Worm (Caenorhabditis elegans) whole organism, late embryonic: Measurements from ENCODE around the gene rps-21.

Experiments
- C08G9.2 ChIP-seq: sonication (generic microtip); optimal IDR thresholded peaks from 2 replicates; lab custom pipeline; 2016; ENCODE audit warnings: mild to moderate bottlenecking, missing genetic modification characterization, moderate library complexity, missing compliant biosample characterization
- C38D4.7 ChIP-seq: fragments of 200-800 bp; sonication (Bioruptor generic); optimal IDR thresholded peaks from 2 replicates; lab custom pipeline; 2018; ENCODE audit warnings: mild to moderate bottlenecking, missing genetic modification characterization, moderate library complexity, missing compliant biosample characterization
- K02D7.2 ChIP-seq: sonication (generic microtip); optimal IDR thresholded peaks from 2 replicates; lab custom pipeline; 2017; ENCODE audit warnings: mild to moderate bottlenecking, missing genetic modification characterization, missing compliant biosample characterization
- K09A11.1 ChIP-seq: sonication (generic microtip); optimal IDR thresholded peaks from 2 replicates; lab custom pipeline; 2017; ENCODE audit warnings: antibody characterized with exemption, mild to moderate bottlenecking, missing genetic modification characterization, missing compliant biosample characterization; ENCODE audit not compliant: insufficient read depth
- T23F11.4 ChIP-seq: fragments of 200-800 bp; sonication (Bioruptor generic); optimal IDR thresholded peaks from 2 replicates; lab custom pipeline; 2018; ENCODE audit warnings: mild to moderate bottlenecking, missing genetic modification characterization, missing compliant biosample characterization
- ceh-14 ChIP-seq: sonication (generic microtip); optimal IDR thresholded peaks from 2 replicates; lab custom pipeline; 2016; ENCODE audit warnings: missing genotype, missing genetic modification characterization, missing compliant biosample characterization
- ceh-2 ChIP-seq: sonication (generic microtip); optimal IDR thresholded peaks from 2 replicates; lab custom pipeline; 2016; ENCODE audit warnings: missing genotype, missing genetic modification characterization, missing compliant biosample characterization
- ceh-22 ChIP-seq: sonication (generic microtip); optimal IDR thresholded peaks from 2 replicates; lab custom pipeline; 2017; ENCODE audit warnings: missing biosample characterization, missing genetic modification characterization
- ceh-24 ChIP-seq: sonication (generic microtip); optimal IDR thresholded peaks from 2 replicates; lab custom pipeline; 2016; ENCODE audit warnings: mild to moderate bottlenecking, missing genetic modification characterization, missing compliant biosample characterization
- ceh-30 ChIP-seq: fragments of 150-350 bp; optimal IDR thresholded peaks from 2 replicates; lab custom pipeline; 2014; ENCODE audit warnings: missing biosample characterization, missing genetic modification characterization
- ceh-45 ChIP-seq: fragments of 200-800 bp; sonication (Bioruptor generic); IDR thresholded peaks from 2 replicates; pipeline ENCODE4 v1.3.6; 2022; ENCODE audit warnings: missing genetic modification reagents, missing genetic modification characterization, missing compliant biosample characterization
- ceh-48 ChIP-seq: sonication (generic microtip); optimal IDR thresholded peaks from 2 replicates; lab custom pipeline; 2016; ENCODE audit warnings: missing genetic modification characterization, inconsistent platforms, missing compliant biosample characterization
- ceh-6 ChIP-seq: fragments of 200-800 bp; sonication (Bioruptor generic); optimal IDR thresholded peaks from 2 replicates; lab custom pipeline; 2018; ENCODE audit warnings: mild to moderate bottlenecking, missing genetic modification characterization, missing compliant biosample characterization
- che-1 ChIP-seq: sonication (generic microtip); optimal IDR thresholded peaks from 2 replicates; lab custom pipeline; 2016; ENCODE audit warnings: mild to moderate bottlenecking, missing genetic modification characterization, missing compliant biosample characterization
- elt-2 ChIP-seq: sonication (generic microtip); optimal IDR thresholded peaks from 2 replicates; lab custom pipeline; 2016; ENCODE audit warnings: missing genetic modification reagents, missing genetic modification characterization, missing compliant biosample characterization
- elt-4 ChIP-seq: sonication (generic microtip); optimal IDR thresholded peaks from 2 replicates; lab custom pipeline; 2016; ENCODE audit warnings: missing genetic modification characterization, missing compliant biosample characterization
- ets-4 ChIP-seq: sonication (generic microtip); optimal IDR thresholded peaks from 2 replicates; lab custom pipeline; 2016; ENCODE audit warnings: missing genetic modification characterization, missing compliant biosample characterization
- eyg-1 ChIP-seq: sonication (generic microtip); optimal IDR thresholded peaks from 2 replicates; lab custom pipeline; 2016; ENCODE audit warnings: missing genotype, missing genetic modification characterization, missing compliant biosample characterization
- fkh-10 ChIP-seq: fragments of 150-350 bp; optimal IDR thresholded peaks from 2 replicates; lab custom pipeline; 2014; ENCODE audit warnings: missing biosample characterization, missing genetic modification reagents, missing genetic modification characterization
- gmeb-2 ChIP-seq: sonication (generic microtip); optimal IDR thresholded peaks from 2 replicates; lab custom pipeline; 2016; ENCODE audit warnings: missing genetic modification characterization, inconsistent platforms, missing compliant biosample characterization
- hlh-13 ChIP-seq: fragments of 200-800 bp; sonication (Bioruptor generic); optimal IDR thresholded peaks from 2 replicates; lab custom pipeline; 2018; ENCODE audit warnings: mild to moderate bottlenecking, missing genetic modification characterization, missing compliant biosample characterization
- hlh-30 ChIP-seq: sonication (generic microtip); optimal IDR thresholded peaks from 2 replicates; lab custom pipeline; 2017; ENCODE audit warnings: antibody characterized with exemption, missing genetic modification characterization, missing compliant biosample characterization; ENCODE audit not compliant: insufficient read depth
- hlh-6 ChIP-seq: sonication (generic microtip); optimal IDR thresholded peaks from 2 replicates; lab custom pipeline; 2016; ENCODE audit warnings: missing genotype, missing genetic modification characterization, missing compliant biosample characterization
- lin-11 ChIP-seq: fragments of 200-800 bp; sonication (Bioruptor generic); optimal IDR thresholded peaks from 2 replicates; lab custom pipeline; 2018; ENCODE audit warnings: mild to moderate bottlenecking, missing genetic modification characterization, missing compliant biosample characterization
- mec-3 ChIP-seq: sonication (generic microtip); optimal IDR thresholded peaks from 2 replicates; lab custom pipeline; 2016; ENCODE audit warnings: borderline replicate concordance, missing genetic modification characterization, missing compliant biosample characterization
- nhr-11 ChIP-seq: fragments of 150-350 bp; optimal IDR thresholded peaks from 2 replicates; lab custom pipeline; 2014; ENCODE audit warnings: missing biosample characterization, missing genetic modification characterization
- odd-2 ChIP-seq: sonication (generic microtip); optimal IDR thresholded peaks from 2 replicates; lab custom pipeline; 2017; ENCODE audit warnings: antibody characterized with exemption, mild to moderate bottlenecking, missing genetic modification characterization, missing compliant biosample characterization
- pag-3 ChIP-seq: sonication (generic microtip); optimal IDR thresholded peaks from 2 replicates; lab custom pipeline; 2016; ENCODE audit warnings: missing compliant biosample characterization, missing genetic modification characterization, borderline replicate concordance
- pax-1 ChIP-seq: fragments of 150-350 bp; optimal IDR thresholded peaks from 2 replicates; lab custom pipeline; 2014; ENCODE audit warnings: missing biosample characterization, missing genetic modification characterization
- pha-2 ChIP-seq: sonication (generic microtip); optimal IDR thresholded peaks from 2 replicates; lab custom pipeline; 2017; ENCODE audit warnings: mild to moderate bottlenecking, missing genetic modification characterization, missing compliant biosample characterization
- ref-2 ChIP-seq: sonication (generic microtip); optimal IDR thresholded peaks from 2 replicates; lab custom pipeline; 2016; ENCODE audit warnings: missing genetic modification characterization, missing compliant biosample characterization
- rnt-1 ChIP-seq: sonication (generic microtip); optimal IDR thresholded peaks from 2 replicates; lab custom pipeline; 2016; ENCODE audit warnings: missing genetic modification characterization, missing compliant biosample characterization
- sdc-2 ChIP-seq: sonication (generic microtip); optimal IDR thresholded peaks from 2 replicates; lab custom pipeline; 2016; ENCODE audit warnings: missing genotype, missing genetic modification characterization, missing compliant biosample characterization
- sox-4 ChIP-seq: sonication (generic microtip); optimal IDR thresholded peaks from 2 replicates; lab custom pipeline; 2017; ENCODE audit warnings: mild to moderate bottlenecking, missing genetic modification characterization, inconsistent platforms, missing compliant biosample characterization
- unc-42 ChIP-seq: sonication (generic microtip); optimal IDR thresholded peaks from 2 replicates; lab custom pipeline; 2016; ENCODE audit warnings: missing genotype, missing genetic modification characterization, missing compliant biosample characterization
- unc-55 ChIP-seq: sonication (generic microtip); optimal IDR thresholded peaks from 2 replicates; lab custom pipeline; 2017; ENCODE audit warnings: missing biosample characterization, missing genetic modification reagents, missing genetic modification characterization
- unc-86 ChIP-seq: sonication (generic microtip); optimal IDR thresholded peaks from 2 replicates; lab custom pipeline; 2016; ENCODE audit warnings: missing genetic modification characterization, missing compliant biosample characterization
- zip-5 ChIP-seq: sonication (generic microtip); optimal IDR thresholded peaks from 2 replicates; lab custom pipeline; 2016; ENCODE audit warnings: missing genetic modification characterization, missing compliant biosample characterization

rps-21 gene

ce11 chrIII:7216226-7216625 is 26.8 kb upstream of the rps-21 start, which contains the start of gene R151.1:
Gene R151.1 (plus strand): TSS chrIII:7216526.
- no peak for TF ChIP-seq K09A11.1 (tag; lab: Kevin White, UChicago)
- TF ChIP-seq ceh-22, result no peak
- no peak for TF ChIP-seq nhr-11 (tag; lab: Kevin White, UChicago)
- TF ChIP-seq mec-3, result no peak
- no peak for TF ChIP-seq odd-2 (tag; lab: Kevin White, UChicago)
- TF ChIP-seq unc-42 (tag; lab: Kevin White, UChicago), result no peak
- TF ChIP-seq pax-1 (tag; lab: Kevin White, UChicago), result no peak
- no peak for TF ChIP-seq che-1 (tag; lab: Kevin White, UChicago)
- no peak for TF ChIP-seq zip-5 (tag; lab: Kevin White, UChicago)
- no peak for TF ChIP-seq hlh-13 (GFP tag; lab: Kevin White, UChicago)
- TF ChIP-seq lin-11 (tag; lab: Kevin White, UChicago), result no peak
- no peak for TF ChIP-seq sdc-2 (tag; lab: Kevin White, UChicago)
- no peak for TF ChIP-seq ceh-30 (tag; lab: Kevin White, UChicago)
- no peak for TF ChIP-seq ceh-48 (tag; lab: Kevin White, UChicago)
- TF ChIP-seq gmeb-2 (tag; lab: Kevin White, UChicago), result no peak
- TF ChIP-seq sox-4 (tag; lab: Kevin White, UChicago), result no peak
- no peak for TF ChIP-seq ceh-24 (tag; lab: Kevin White, UChicago)
- no peak for TF ChIP-seq K02D7.2 (tag; lab: Kevin White, UChicago)
- TF ChIP-seq unc-86 (tag; lab: Kevin White, UChicago), result no peak
- TF ChIP-seq eyg-1 (tag; lab: Kevin White, UChicago), result no peak
- TF ChIP-seq, all 69 proteins: peak for 0

DNA sequence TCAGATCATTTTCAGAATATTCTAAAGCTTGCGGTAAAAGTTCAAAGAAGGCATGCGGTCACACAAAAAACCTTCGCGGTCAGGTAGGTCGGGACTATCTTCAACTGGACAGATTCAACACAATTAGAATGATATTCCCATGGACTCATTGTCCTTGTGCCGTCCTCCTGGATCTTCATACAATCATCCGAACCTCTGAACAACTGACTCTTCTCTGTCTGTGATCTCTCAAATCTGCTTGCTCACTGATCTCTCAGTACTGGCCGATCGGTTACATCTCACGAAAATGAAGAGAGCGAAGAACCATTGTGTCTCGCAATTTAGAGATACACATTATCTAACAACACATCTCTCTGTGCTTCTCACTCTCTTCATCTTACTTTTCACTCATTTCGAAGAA is 26.1 kb upstream of the rps-21 start:
- TF ChIP-seq pha-2 (tag; lab: Kevin White, UChicago) (no peak), eyg-1 (tag; lab: Kevin White, UChicago) (no peak), C38D4.7 (no peak), hlh-6 (tag; lab: Kevin White, UChicago) (no peak), rnt-1 (peak; percentile 23), fkh-10 (GFP tag; lab: Kevin White, UChicago) (no peak), ceh-14 (no peak), ceh-30 (tag; lab: Kevin White, UChicago) (no peak)

DNA sequence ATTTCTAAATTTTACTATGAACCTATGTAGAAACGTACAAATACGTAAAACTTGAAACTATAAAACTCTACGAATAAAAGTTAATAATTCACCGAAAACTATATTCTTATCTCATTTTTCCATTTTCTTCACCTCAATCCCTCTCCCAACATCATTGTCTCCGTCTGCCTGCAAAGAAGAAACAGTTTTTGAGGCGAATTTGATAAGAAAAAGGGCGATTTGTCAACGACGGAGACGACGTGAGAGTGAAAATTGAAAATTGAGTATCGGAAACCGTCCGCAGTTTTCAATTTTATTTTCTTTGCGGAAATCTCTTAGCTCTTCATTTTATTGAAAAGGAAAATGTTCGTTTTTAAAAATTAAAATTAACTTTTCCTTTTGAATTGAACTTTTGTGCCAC is 22.6 kb upstream of the rps-21 start:
- TF ChIP-seq K09A11.1 (tag; lab: Kevin White, UChicago), result no peak
- TF ChIP-seq elt-4, result no peak
- TF ChIP-seq mec-3, result no peak
- no peak for TF ChIP-seq ceh-2
- no peak for TF ChIP-seq rnt-1

DNA sequence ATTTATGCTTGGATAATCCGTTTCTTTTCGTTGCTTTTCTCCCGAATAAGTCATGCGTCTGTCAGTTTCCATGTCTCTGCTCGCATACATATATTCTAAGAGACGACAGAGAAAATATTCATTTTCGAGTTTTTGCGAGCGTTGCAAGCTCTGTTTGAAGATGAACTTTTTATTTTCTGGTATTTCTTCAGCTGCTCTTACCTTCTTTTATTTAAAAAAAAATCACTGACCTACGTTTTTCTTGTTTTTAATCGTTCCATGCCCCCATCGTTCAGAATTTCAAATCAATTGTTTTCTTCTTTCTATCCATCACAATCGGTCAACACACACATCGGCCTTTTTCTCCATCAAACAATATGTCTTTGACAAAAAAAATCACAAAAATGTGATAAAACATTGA is 21.1 kb upstream of the rps-21 start:
- no peak for TF ChIP-seq nhr-11 (tag; lab: Kevin White, UChicago)
- TF ChIP-seq ets-4 (tag; lab: Kevin White, UChicago), result no peak
- no peak for TF ChIP-seq hlh-6 (tag; lab: Kevin White, UChicago)
- no peak for TF ChIP-seq C08G9.2 (tag; lab: Kevin White, UChicago)
- TF ChIP-seq hlh-30 (tag; lab: Kevin White, UChicago), result no peak
- TF ChIP-seq unc-55 (GFP tag; lab: Kevin White, UChicago), result no peak
- no peak for TF ChIP-seq fkh-10 (GFP tag; lab: Kevin White, UChicago)
- no peak for TF ChIP-seq pag-3
- TF ChIP-seq ceh-45 (GFP tag; lab: Robert Waterston, UW), result no peak

- TF ChIP-seq T23F11.4 (no peak), ceh-6 (no peak), ref-2 (tag; lab: Kevin White, UChicago) (no peak), elt-2 (tag; lab: Kevin White, UChicago) (no peak)
These were observed 20.3 kb upstream of the rps-21 start, which contains the start of gene R151.2 for ce11 chrIII:7209721-7210120. Gene R151.2 (plus strand): TSS chrIII:7209967.
